Worm (Caenorhabditis elegans) whole organism, late embryonic: ENCODE data around the gene tin-9.1.

ENCODE experiments used
- C08G9.2 ChIP-seq: sonication (generic microtip); optimal IDR thresholded peaks from 2 replicates; lab custom pipeline; 2016; ENCODE audit warnings: mild to moderate bottlenecking, missing genetic modification characterization, moderate library complexity, missing compliant biosample characterization
- C38D4.7 ChIP-seq: fragments of 200-800 bp; sonication (Bioruptor generic); optimal IDR thresholded peaks from 2 replicates; lab custom pipeline; 2018; ENCODE audit warnings: mild to moderate bottlenecking, missing genetic modification characterization, moderate library complexity, missing compliant biosample characterization
- Y22D7AL.16 ChIP-seq: sonication (generic microtip); optimal IDR thresholded peaks from 2 replicates; lab custom pipeline; 2016; ENCODE audit warnings: missing genetic modification characterization, missing compliant biosample characterization
- ceh-18 ChIP-seq: sonication (generic microtip); optimal IDR thresholded peaks from 2 replicates; lab custom pipeline; 2016; ENCODE audit warnings: missing genetic modification characterization, missing compliant biosample characterization
- ceh-19 ChIP-seq: fragments of 200-800 bp; sonication (Bioruptor generic); optimal IDR thresholded peaks from 2 replicates; lab custom pipeline; 2018; ENCODE audit warnings: mild to moderate bottlenecking, missing genetic modification characterization, missing compliant biosample characterization
- ceh-24 ChIP-seq: sonication (generic microtip); optimal IDR thresholded peaks from 2 replicates; lab custom pipeline; 2016; ENCODE audit warnings: mild to moderate bottlenecking, missing genetic modification characterization, missing compliant biosample characterization
- ceh-45 ChIP-seq: fragments of 200-800 bp; sonication (Bioruptor generic); IDR thresholded peaks from 2 replicates; pipeline ENCODE4 v1.3.6; 2022; ENCODE audit warnings: missing genetic modification reagents, missing genetic modification characterization, missing compliant biosample characterization
- ceh-48 ChIP-seq: sonication (generic microtip); optimal IDR thresholded peaks from 2 replicates; lab custom pipeline; 2016; ENCODE audit warnings: missing genetic modification characterization, inconsistent platforms, missing compliant biosample characterization
- ceh-9 ChIP-seq: sonication (generic microtip); optimal IDR thresholded peaks from 2 replicates; lab custom pipeline; 2016; ENCODE audit warnings: mild to moderate bottlenecking, missing genetic modification characterization, inconsistent platforms, missing compliant biosample characterization
- elt-2 ChIP-seq: sonication (generic microtip); optimal IDR thresholded peaks from 2 replicates; lab custom pipeline; 2016; ENCODE audit warnings: missing genetic modification reagents, missing genetic modification characterization, missing compliant biosample characterization
- ets-4 ChIP-seq: sonication (generic microtip); optimal IDR thresholded peaks from 2 replicates; lab custom pipeline; 2016; ENCODE audit warnings: missing genetic modification characterization, missing compliant biosample characterization
- fkh-6 ChIP-seq: sonication (generic microtip); optimal IDR thresholded peaks from 2 replicates; lab custom pipeline; 2016; ENCODE audit warnings: missing genetic modification characterization, missing compliant biosample characterization
- hlh-13 ChIP-seq: fragments of 200-800 bp; sonication (Bioruptor generic); optimal IDR thresholded peaks from 2 replicates; lab custom pipeline; 2018; ENCODE audit warnings: mild to moderate bottlenecking, missing genetic modification characterization, missing compliant biosample characterization
- hlh-15 ChIP-seq: sonication (generic microtip); optimal IDR thresholded peaks from 2 replicates; lab custom pipeline; 2016; ENCODE audit warnings: missing genetic modification characterization, missing compliant biosample characterization
- hlh-30 ChIP-seq: sonication (generic microtip); optimal IDR thresholded peaks from 2 replicates; lab custom pipeline; 2017; ENCODE audit warnings: antibody characterized with exemption, missing genetic modification characterization, missing compliant biosample characterization; ENCODE audit not compliant: insufficient read depth
- lim-6 ChIP-seq: sonication (generic microtip); optimal IDR thresholded peaks from 2 replicates; lab custom pipeline; 2016; ENCODE audit warnings: missing genetic modification characterization, missing compliant biosample characterization
- lin-11 ChIP-seq: fragments of 200-800 bp; sonication (Bioruptor generic); optimal IDR thresholded peaks from 2 replicates; lab custom pipeline; 2018; ENCODE audit warnings: mild to moderate bottlenecking, missing genetic modification characterization, missing compliant biosample characterization
- mec-3 ChIP-seq: sonication (generic microtip); optimal IDR thresholded peaks from 2 replicates; lab custom pipeline; 2016; ENCODE audit warnings: borderline replicate concordance, missing genetic modification characterization, missing compliant biosample characterization
- nhr-11 ChIP-seq: fragments of 150-350 bp; optimal IDR thresholded peaks from 2 replicates; lab custom pipeline; 2014; ENCODE audit warnings: missing biosample characterization, missing genetic modification characterization
- nhr-232 ChIP-seq: sonication (generic microtip); optimal IDR thresholded peaks from 2 replicates; lab custom pipeline; 2016; ENCODE audit warnings: missing genetic modification characterization, missing compliant biosample characterization
- odd-2 ChIP-seq: sonication (generic microtip); optimal IDR thresholded peaks from 2 replicates; lab custom pipeline; 2017; ENCODE audit warnings: antibody characterized with exemption, mild to moderate bottlenecking, missing genetic modification characterization, missing compliant biosample characterization
- pag-3 ChIP-seq: sonication (generic microtip); optimal IDR thresholded peaks from 2 replicates; lab custom pipeline; 2016; ENCODE audit warnings: missing compliant biosample characterization, missing genetic modification characterization, borderline replicate concordance
- pat-9 ChIP-seq: fragments of 200-800 bp; sonication (Bioruptor generic); optimal IDR thresholded peaks from 2 replicates; lab custom pipeline; 2018; ENCODE audit warnings: mild to moderate bottlenecking, missing genetic modification characterization, moderate library complexity, missing compliant biosample characterization
- pax-1 ChIP-seq: fragments of 150-350 bp; optimal IDR thresholded peaks from 2 replicates; lab custom pipeline; 2014; ENCODE audit warnings: missing biosample characterization, missing genetic modification characterization
- pha-2 ChIP-seq: sonication (generic microtip); optimal IDR thresholded peaks from 2 replicates; lab custom pipeline; 2017; ENCODE audit warnings: mild to moderate bottlenecking, missing genetic modification characterization, missing compliant biosample characterization
- pros-1 ChIP-seq: fragments of 150-350 bp; optimal IDR thresholded peaks from 2 replicates; lab custom pipeline; 2014; ENCODE audit warnings: missing biosample characterization, missing genetic modification reagents, missing genetic modification characterization
- ref-2 ChIP-seq: sonication (generic microtip); optimal IDR thresholded peaks from 2 replicates; lab custom pipeline; 2016; ENCODE audit warnings: missing genetic modification characterization, missing compliant biosample characterization
- rnt-1 ChIP-seq: sonication (generic microtip); optimal IDR thresholded peaks from 2 replicates; lab custom pipeline; 2016; ENCODE audit warnings: missing genetic modification characterization, missing compliant biosample characterization
- sox-2 ChIP-seq: fragments of 200-800 bp; sonication (Bioruptor generic); IDR thresholded peaks from 2 replicates; pipeline ENCODE4 v1.3.6; 2022; ENCODE audit warnings: missing genetic modification reagents, missing genetic modification characterization, missing compliant biosample characterization
- sox-4 ChIP-seq: sonication (generic microtip); optimal IDR thresholded peaks from 2 replicates; lab custom pipeline; 2017; ENCODE audit warnings: mild to moderate bottlenecking, missing genetic modification characterization, inconsistent platforms, missing compliant biosample characterization
- syd-9 ChIP-seq: sonication (generic microtip); optimal IDR thresholded peaks from 2 replicates; lab custom pipeline; 2016; ENCODE audit warnings: mild to moderate bottlenecking, missing genetic modification characterization, moderate library complexity, missing compliant biosample characterization
- tbx-7 ChIP-seq: sonication (generic microtip); optimal IDR thresholded peaks from 2 replicates; lab custom pipeline; 2016; ENCODE audit warnings: missing genotype, missing genetic modification characterization, missing compliant biosample characterization
- unc-42 ChIP-seq: sonication (generic microtip); optimal IDR thresholded peaks from 2 replicates; lab custom pipeline; 2016; ENCODE audit warnings: missing genotype, missing genetic modification characterization, missing compliant biosample characterization
- unc-86 ChIP-seq: sonication (generic microtip); optimal IDR thresholded peaks from 2 replicates; lab custom pipeline; 2016; ENCODE audit warnings: missing genetic modification characterization, missing compliant biosample characterization
- zip-5 ChIP-seq: sonication (generic microtip); optimal IDR thresholded peaks from 2 replicates; lab custom pipeline; 2016; ENCODE audit warnings: missing genetic modification characterization, missing compliant biosample characterization

tin-9.1 gene

DNA sequence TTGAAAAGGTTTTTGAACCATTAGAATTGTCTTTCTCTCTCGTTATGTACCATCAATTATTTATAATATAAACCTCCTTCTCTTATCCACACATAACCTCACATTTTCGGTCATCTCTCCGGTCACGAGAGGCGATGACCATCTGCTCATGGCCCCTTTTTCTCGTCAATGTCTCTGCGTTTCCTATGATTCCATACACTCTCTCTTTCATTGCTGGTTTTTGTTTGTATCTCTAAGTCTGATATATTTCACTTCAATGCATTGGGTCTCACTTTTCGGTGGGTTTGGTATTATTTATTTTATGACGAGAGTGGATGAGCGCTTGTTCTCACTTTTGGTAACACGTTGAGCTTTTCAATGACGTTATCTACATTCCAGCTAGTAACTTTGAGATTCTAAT lies 21.4 kb downstream of the tin-9.1 start (continued):
- TF ChIP-seq unc-42 (peak; percentile 19), pros-1 (tag; lab: Kevin White, UChicago) (no peak), tbx-7 (tag; lab: Kevin White, UChicago) (no peak), ceh-18 (tag; lab: Kevin White, UChicago) (no peak), C38D4.7 (no peak), hlh-15 (tag; lab: Kevin White, UChicago) (no peak), nhr-11 (tag; lab: Kevin White, UChicago) (no peak)

DNA sequence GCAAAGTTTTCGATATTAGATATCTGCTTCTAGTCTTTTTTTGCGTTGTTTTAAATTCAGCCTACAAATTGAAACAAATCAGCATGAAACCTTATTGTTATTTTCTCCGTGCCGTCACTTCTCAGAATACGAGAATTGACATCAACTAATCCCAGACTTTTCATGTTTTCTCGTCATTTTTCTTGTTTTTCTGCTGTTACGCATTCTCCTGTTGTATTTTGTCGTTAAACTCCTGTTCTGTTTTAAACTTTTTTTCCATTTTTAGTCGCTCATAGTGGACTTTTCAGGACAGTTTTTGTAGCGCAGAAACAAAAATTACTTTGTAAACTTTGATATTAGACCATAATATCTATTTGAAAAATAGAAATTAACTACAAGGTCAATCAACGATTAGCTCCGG lies 22.2 kb downstream of the tin-9.1 start:
- TF ChIP-seq sox-4 (tag; lab: Kevin White, UChicago): no peak
- TF ChIP-seq hlh-13 (GFP tag; lab: Kevin White, UChicago): no peak
- TF ChIP-seq ets-4 (tag; lab: Kevin White, UChicago): no peak
- TF ChIP-seq unc-86 (tag; lab: Kevin White, UChicago): no peak
- no peak for TF ChIP-seq Y22D7AL.16 (tag; lab: Kevin White, UChicago)
- TF ChIP-seq unc-42: no peak
- TF ChIP-seq fkh-6 (tag; lab: Kevin White, UChicago): no peak
- no peak for TF ChIP-seq rnt-1

DNA sequence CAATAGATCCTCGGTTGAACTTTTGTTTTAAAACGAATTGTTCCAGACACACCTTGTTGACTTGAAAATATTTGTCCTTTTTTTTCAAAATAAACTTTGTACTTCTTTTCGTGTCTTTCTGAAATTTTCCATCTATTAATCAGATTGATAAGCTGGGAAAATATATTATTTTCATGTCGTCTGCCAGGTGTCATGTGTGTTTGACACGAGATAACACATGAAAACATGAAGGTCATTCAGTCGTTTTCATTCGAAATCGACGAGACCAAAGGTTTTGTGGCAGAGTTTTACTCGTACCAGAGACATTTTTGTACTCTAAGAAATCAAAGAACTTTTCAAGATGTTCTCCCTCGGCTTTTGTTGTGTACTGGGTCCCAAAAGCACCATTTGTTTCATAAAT lies 23.8 kb downstream of the tin-9.1 start:
- TF ChIP-seq nhr-232 (tag; lab: Kevin White, UChicago) (no peak), pax-1 (tag; lab: Kevin White, UChicago) (no peak), fkh-6 (tag; lab: Kevin White, UChicago) (no peak)
- TF ChIP-seq, all 69 proteins: peak for 0

DNA sequence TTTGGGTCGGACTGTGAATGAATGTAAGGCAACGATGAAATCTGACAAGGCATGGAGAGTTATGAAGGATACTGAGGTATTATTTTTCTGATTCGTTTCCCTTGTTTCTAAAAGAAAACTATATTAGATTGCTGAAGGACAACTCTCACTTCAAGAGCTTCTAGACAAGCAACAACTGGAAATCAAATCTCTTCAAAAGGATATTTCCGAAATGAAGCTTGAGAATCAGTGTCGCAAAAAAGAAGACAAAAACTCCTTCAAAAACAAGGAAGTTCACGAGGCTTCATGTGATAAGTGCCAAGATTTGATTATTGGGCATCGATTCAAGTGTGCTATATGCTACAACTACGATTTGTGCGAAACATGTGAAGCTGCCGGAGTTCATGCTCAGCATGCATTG lies 25.8 kb downstream of the tin-9.1 start:
- TF ChIP-seq pax-1 (tag; lab: Kevin White, UChicago): no peak
- TF ChIP-seq zip-5 (tag; lab: Kevin White, UChicago): no peak
- TF ChIP-seq pat-9 (tag; lab: Kevin White, UChicago): no peak
- no peak for TF ChIP-seq ceh-9 (tag; lab: Kevin White, UChicago)
- TF ChIP-seq C08G9.2: no peak
- TF ChIP-seq sox-2 (GFP tag; lab: Robert Waterston, UW): no peak
- no peak for TF ChIP-seq nhr-232 (tag; lab: Kevin White, UChicago)
- no peak for TF ChIP-seq lin-11 (tag; lab: Kevin White, UChicago)
- no peak for TF ChIP-seq syd-9 (tag; lab: Kevin White, UChicago)
- TF ChIP-seq ref-2: no peak
- no peak for TF ChIP-seq ceh-45 (GFP tag; lab: Robert Waterston, UW)
- no peak for TF ChIP-seq hlh-30 (tag; lab: Kevin White, UChicago)
- TF ChIP-seq elt-2 (tag; lab: Kevin White, UChicago): no peak
- no peak for TF ChIP-seq mec-3 (tag; lab: Kevin White, UChicago)
- TF ChIP-seq ceh-24 (tag; lab: Kevin White, UChicago): no peak
- no peak for TF ChIP-seq lim-6 (tag; lab: Kevin White, UChicago)
- TF ChIP-seq sox-4 (tag; lab: Kevin White, UChicago): no peak

DNA sequence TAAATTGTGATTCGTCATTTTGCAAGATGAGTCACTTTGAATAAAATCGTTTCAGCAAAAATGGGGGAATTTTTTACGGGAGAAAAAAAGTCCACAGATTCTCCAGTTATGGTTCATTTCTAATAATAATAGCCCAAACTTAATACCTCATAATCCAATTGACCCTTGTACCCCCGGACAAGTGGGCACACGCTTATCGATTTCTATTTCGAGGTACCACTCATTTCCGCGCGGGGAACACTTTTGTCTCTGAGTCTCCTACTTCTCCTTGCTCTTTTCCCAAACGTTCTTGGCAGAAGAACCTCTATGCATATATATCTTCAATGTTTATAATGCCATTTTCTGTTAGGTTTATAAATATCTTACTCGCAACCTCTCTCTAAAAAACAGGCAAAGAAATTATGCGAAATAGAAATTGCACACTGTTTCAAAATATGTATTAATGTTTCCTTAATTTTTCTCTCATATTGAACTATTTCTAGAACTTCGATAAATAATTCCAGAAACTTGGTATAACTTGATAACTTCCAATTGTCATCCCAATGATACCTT lies 27.2 kb downstream of the tin-9.1 start, which contains the start of gene gldi-4:
Gene gldi-4, plus strand, starts transcription at position 502 of the 552 bp plus-strand sequence.
- TF ChIP-seq ceh-48 (tag; lab: Kevin White, UChicago): peak; percentile 69
- no peak for TF ChIP-seq odd-2 (tag; lab: Kevin White, UChicago)
- no peak for TF ChIP-seq pat-9 (tag; lab: Kevin White, UChicago)
- TF ChIP-seq pha-2 (tag; lab: Kevin White, UChicago): no peak
- TF ChIP-seq unc-42: peak; percentile 22
- no peak for TF ChIP-seq pag-3
- no peak for TF ChIP-seq ceh-19 (GFP tag; lab: Kevin White, UChicago)
